Worm (Caenorhabditis elegans) whole organism, L1 larva: Measurements from ENCODE around the gene C25F6.6.

Experiments
- C04F5.9 ChIP-seq: sonication (generic microtip); optimal IDR thresholded peaks from 2 replicates; lab custom pipeline; 2016; ENCODE audit warnings: missing genetic modification characterization, missing compliant biosample characterization
- C34B4.2 ChIP-seq: sonication (generic microtip); optimal IDR thresholded peaks from 2 replicates; lab custom pipeline; 2017; ENCODE audit warnings: mild to moderate bottlenecking, missing genetic modification characterization, missing compliant biosample characterization
- F16B12.6 ChIP-seq: fragments of 150-350 bp; optimal IDR thresholded peaks from 2 replicates; lab custom pipeline; 2014; ENCODE audit warnings: missing biosample characterization, missing genetic modification characterization
- alr-1 ChIP-seq: fragments of 200-800 bp; sonication (Bioruptor generic); optimal IDR thresholded peaks from 2 replicates; lab custom pipeline; 2018; ENCODE audit warnings: borderline replicate concordance, mild to moderate bottlenecking, missing genetic modification characterization, missing compliant biosample characterization
- aly-2 ChIP-seq: fragments of 150-350 bp; optimal IDR thresholded peaks from 2 replicates; lab custom pipeline; 2014; ENCODE audit warnings: missing biosample characterization, missing genetic modification characterization
- ama-1 ChIP-seq: fragments of 150-350 bp; optimal IDR thresholded peaks from 2 replicates; lab custom pipeline; 2014
- blmp-1 ChIP-seq: fragments of 150-350 bp; optimal IDR thresholded peaks from 2 replicates; lab custom pipeline; 2014; ENCODE audit warnings: missing biosample characterization, missing genetic modification characterization
- ceh-63 ChIP-seq: fragments of 200-800 bp; sonication (Bioruptor generic); optimal IDR thresholded peaks from 2 replicates; lab custom pipeline; 2018; ENCODE audit warnings: mild to moderate bottlenecking, missing genetic modification characterization, missing compliant biosample characterization
- ceh-8 ChIP-seq: fragments of 200-800 bp; sonication (Bioruptor generic); optimal IDR thresholded peaks from 2 replicates; lab custom pipeline; 2018; ENCODE audit warnings: mild to moderate bottlenecking, missing genetic modification characterization, moderate library complexity, missing compliant biosample characterization
- ceh-82 ChIP-seq, 3 experiments: fragments of 150-350 bp in 1 of 3; sonication (generic microtip) in 2 of 3; optimal IDR thresholded peaks; 2 replicates each; lab custom pipeline; 2014 to 2017; ENCODE audit warnings: missing biosample characterization in 3 of 3, missing genetic modification characterization in 3 of 3
- ceh-90 ChIP-seq: sonication (generic microtip); optimal IDR thresholded peaks from 2 replicates; lab custom pipeline; 2016; ENCODE audit warnings: missing genetic modification characterization, missing compliant biosample characterization
- ces-1 ChIP-seq: fragments of 150-350 bp; optimal IDR thresholded peaks from 2 replicates; lab custom pipeline; 2014; ENCODE audit warnings: missing biosample characterization, missing genetic modification reagents, missing genetic modification characterization
- dpl-1 ChIP-seq, 3 experiments: fragments of 150-350 bp in 2 of 3; sonication (generic microtip) in 1 of 3; optimal IDR thresholded peaks; 2 replicates each; lab custom pipeline; 2014 to 2017; ENCODE audit warnings: missing biosample characterization in 3 of 3, missing genetic modification characterization in 3 of 3, missing genetic modification reagents in 3 of 3
- efl-1 ChIP-seq, 4 experiments: fragments of 150-350 bp; optimal IDR thresholded peaks in 3 of 4; peaks in 1 of 4; 1 replicate in 1 of 4; 2 replicates in 3 of 4; lab custom pipeline; 2014; ENCODE audit warnings: missing biosample characterization in 2 of 4, missing genetic modification characterization in 2 of 4, missing genetic modification reagents in 2 of 4
- efl-3 ChIP-seq: fragments of 200-800 bp; sonication (Bioruptor generic); optimal IDR thresholded peaks from 2 replicates; lab custom pipeline; 2018; ENCODE audit warnings: mild to moderate bottlenecking, missing genetic modification characterization, missing compliant biosample characterization
- egl-13 ChIP-seq: sonication (generic microtip); optimal IDR thresholded peaks from 2 replicates; lab custom pipeline; 2016; ENCODE audit warnings: missing genotype, missing genetic modification reagents, missing genetic modification characterization, missing compliant biosample characterization
- egl-27 ChIP-seq, 2 experiments: fragments of 150-350 bp in 1 of 2; sonication (generic microtip); optimal IDR thresholded peaks; 3 replicates each; lab custom pipeline; 2017 to 2018; ENCODE audit warnings: missing biosample characterization in 2 of 2, missing genetic modification characterization in 2 of 2, missing genetic modification reagents in 2 of 2
- ets-5 ChIP-seq: fragments of 200-800 bp; sonication (Bioruptor generic); IDR thresholded peaks from 2 replicates; pipeline ENCODE4 v1.3.6; 2022; ENCODE audit warnings: missing genetic modification characterization, missing compliant biosample characterization
- fkh-4 ChIP-seq: sonication (generic microtip); optimal IDR thresholded peaks from 2 replicates; lab custom pipeline; 2016; ENCODE audit warnings: missing compliant biosample characterization, missing genetic modification characterization, borderline replicate concordance
- fkh-8 ChIP-seq: sonication (generic microtip); optimal IDR thresholded peaks from 2 replicates; lab custom pipeline; 2016; ENCODE audit warnings: mild to moderate bottlenecking, missing genetic modification characterization, missing compliant biosample characterization
- fos-1 ChIP-seq: fragments of 150-350 bp; optimal IDR thresholded peaks from 2 replicates; lab custom pipeline; 2014; ENCODE audit warnings: missing biosample characterization, missing genetic modification characterization
- hlh-17 ChIP-seq: fragments of 200-800 bp; sonication (Bioruptor generic); optimal IDR thresholded peaks from 2 replicates; lab custom pipeline; 2018; ENCODE audit warnings: missing genetic modification characterization, mild to moderate bottlenecking, missing compliant biosample characterization, moderate library complexity, borderline replicate concordance
- hlh-4 ChIP-seq: sonication (generic microtip); optimal IDR thresholded peaks from 2 replicates; lab custom pipeline; 2016; ENCODE audit warnings: mild to moderate bottlenecking, missing genetic modification characterization, missing compliant biosample characterization
- hpl-2 ChIP-seq: fragments of 150-350 bp; optimal IDR thresholded peaks from 2 replicates; lab custom pipeline; 2014; ENCODE audit warnings: missing biosample characterization, missing genetic modification reagents, missing genetic modification characterization
- isw-1 ChIP-seq: fragments of 200-800 bp; sonication (Bioruptor generic); IDR thresholded peaks from 2 replicates; pipeline ENCODE4 v1.3.6; 2022; ENCODE audit warnings: missing genetic modification characterization, missing compliant biosample characterization
- lin-39 ChIP-seq: fragments of 150-350 bp; optimal IDR thresholded peaks from 2 replicates; lab custom pipeline; 2014; ENCODE audit warnings: missing biosample characterization, missing genetic modification reagents, missing genetic modification characterization
- lir-3 ChIP-seq: sonication (generic microtip); optimal IDR thresholded peaks from 2 replicates; lab custom pipeline; 2016; ENCODE audit warnings: mild to moderate bottlenecking, missing genetic modification characterization, moderate library complexity, missing compliant biosample characterization; ENCODE audit not compliant: poor library complexity
- mab-9 ChIP-seq: fragments of 200-800 bp; sonication (Bioruptor generic); IDR thresholded peaks from 2 replicates; pipeline ENCODE4 v1.3.6; 2022; ENCODE audit warnings: missing genetic modification reagents, missing genetic modification characterization, missing compliant biosample characterization
- mdl-1 ChIP-seq, 2 experiments: fragments of 150-350 bp; optimal IDR thresholded peaks; 2 replicates each; lab custom pipeline; 2014 to 2017; ENCODE audit warnings: missing biosample characterization in 2 of 2, missing genetic modification characterization in 2 of 2, inconsistent platforms in 1 of 2
- nhr-11 ChIP-seq: fragments of 150-350 bp; optimal IDR thresholded peaks from 2 replicates; lab custom pipeline; 2014; ENCODE audit warnings: missing biosample characterization, missing genetic modification characterization
- nhr-12 ChIP-seq: sonication (generic microtip); optimal IDR thresholded peaks from 2 replicates; lab custom pipeline; 2017; ENCODE audit warnings: missing biosample characterization, missing genetic modification characterization
- nhr-20 ChIP-seq: sonication (generic microtip); optimal IDR thresholded peaks from 2 replicates; lab custom pipeline; 2016; ENCODE audit warnings: mild to moderate bottlenecking, missing genetic modification characterization, missing compliant biosample characterization
- nhr-47 ChIP-seq: sonication (generic microtip); optimal IDR thresholded peaks from 2 replicates; lab custom pipeline; 2016; ENCODE audit warnings: mild to moderate bottlenecking, missing genetic modification characterization, moderate library complexity, missing compliant biosample characterization
- nhr-77 ChIP-seq: fragments of 150-350 bp; optimal IDR thresholded peaks from 2 replicates; lab custom pipeline; 2014; ENCODE audit warnings: missing biosample characterization, missing genetic modification characterization
- nhr-85 ChIP-seq: sonication (generic microtip); peaks from one replicate; lab custom pipeline; 2016; ENCODE audit warnings: missing genetic modification characterization, inconsistent platforms, missing compliant biosample characterization
- pqm-1 ChIP-seq: sonication (generic microtip); optimal IDR thresholded peaks from 3 replicates; lab custom pipeline; 2017; ENCODE audit warnings: missing biosample characterization, missing genetic modification characterization
- rnt-1 ChIP-seq: sonication (generic microtip); optimal IDR thresholded peaks from 2 replicates; lab custom pipeline; 2016; ENCODE audit warnings: mild to moderate bottlenecking, missing genetic modification characterization, moderate library complexity, missing compliant biosample characterization
- snpc-4 ChIP-seq: fragments of 150-350 bp; optimal IDR thresholded peaks from 2 replicates; lab custom pipeline; 2014; ENCODE audit warnings: missing biosample characterization, missing genetic modification characterization
- sptf-1 ChIP-seq: fragments of 150-350 bp; optimal IDR thresholded peaks from 2 replicates; lab custom pipeline; 2014; ENCODE audit warnings: missing biosample characterization, missing genetic modification characterization
- swsn-7 ChIP-seq: sonication (generic microtip); optimal IDR thresholded peaks from 2 replicates; lab custom pipeline; 2016; ENCODE audit warnings: missing genetic modification characterization, missing compliant biosample characterization
- unc-130 ChIP-seq: fragments of 150-350 bp; optimal IDR thresholded peaks from 2 replicates; lab custom pipeline; 2017; ENCODE audit warnings: missing biosample characterization, missing genetic modification characterization, inconsistent platforms
- unc-30 ChIP-seq: sonication (generic microtip); optimal IDR thresholded peaks from 2 replicates; lab custom pipeline; 2017; ENCODE audit warnings: missing biosample characterization, missing genetic modification characterization
- unc-98 ChIP-seq: fragments of 200-800 bp; sonication (Bioruptor generic); IDR thresholded peaks from 2 replicates; pipeline ENCODE4 v1.3.6; 2022; ENCODE audit warnings: missing genetic modification characterization, missing compliant biosample characterization
- vab-15 ChIP-seq: sonication (generic microtip); optimal IDR thresholded peaks from 2 replicates; lab custom pipeline; 2017; ENCODE audit warnings: missing genotype, mild to moderate bottlenecking, missing genetic modification characterization, missing compliant biosample characterization
- xbp-1 ChIP-seq: sonication (generic microtip); optimal IDR thresholded peaks from 2 replicates; lab custom pipeline; 2016; ENCODE audit warnings: missing genetic modification characterization, missing compliant biosample characterization
- ztf-11 ChIP-seq, 2 experiments: sonication (generic microtip); optimal IDR thresholded peaks; 2 replicates each; lab custom pipeline; 2016 to 2017; ENCODE audit warnings: missing genetic modification characterization in 2 of 2, missing biosample characterization in 1 of 2, missing compliant biosample characterization in 1 of 2
- ztf-4 ChIP-seq: fragments of 150-350 bp; optimal IDR thresholded peaks from 2 replicates; lab custom pipeline; 2014; ENCODE audit warnings: missing biosample characterization, missing genetic modification characterization

Gene C25F6.6

ce11 chrX:5429335-5429734 lies 21.3 kb downstream of the C25F6.6 start (continued):
- TF ChIP-seq egl-27 (tag; optimal IDR thresholded peaks at IDR 0.05; lab: Kevin White, UChicago) (peak; percentile 66 to 76), mab-9 (GFP tag; lab: Robert Waterston, UW) (peak; percentile 93), C04F5.9 (tag; lab: Kevin White, UChicago) (peak; percentile 87), lir-3 (tag; lab: Kevin White, UChicago) (peak; percentile 85), dpl-1 (GFP tag; optimal IDR thresholded peaks at IDR 0.05; lab: Kevin White, UChicago) (peak; percentile 35 to 67 (median 62)), sptf-1 (tag; lab: Kevin White, UChicago) (no peak), xbp-1 (tag; lab: Kevin White, UChicago) (peak; percentile 96), nhr-12 (tag; lab: Kevin White, UChicago) (peak; percentile 63), efl-1 (optimal IDR thresholded peaks at IDR 0.05; lab: Kevin White, UChicago) (peak; percentile 81 to 88), efl-1 (GFP tag; optimal IDR thresholded peaks at IDR 0.05 in 1 of 2; lab: Kevin White, UChicago) (peak in 1 of 2 experiments; percentile 98), hpl-2 (GFP tag; lab: Kevin White, UChicago) (peak; percentile 99), ceh-82 (tag; optimal IDR thresholded peaks at IDR 0.05; lab: Kevin White, UChicago) (peak; percentile 98 to 99 (median 98)), nhr-47 (peak; percentile 99), vab-15 (tag; lab: Kevin White, UChicago) (peak; percentile 81), aly-2 (tag; lab: Kevin White, UChicago) (peak; percentile 94), ztf-11 (tag; optimal IDR thresholded peaks at IDR 0.05; lab: Kevin White, UChicago) (peak in 1 of 2 experiments; percentile 95), ets-5 (GFP tag; lab: Robert Waterston, UW) (no peak), lin-39 (peak; percentile 95), mdl-1 (tag; optimal IDR thresholded peaks at IDR 0.05; lab: Kevin White, UChicago) (peak; percentile 0 to 96), snpc-4 (tag; lab: Kevin White, UChicago) (peak; percentile 83), efl-3 (GFP tag; lab: Kevin White, UChicago) (peak; percentile 89), nhr-77 (tag; lab: Kevin White, UChicago) (peak; percentile 97), blmp-1 (peak; percentile 43), F16B12.6 (tag; lab: Kevin White, UChicago) (no peak), unc-30 (tag; lab: Kevin White, UChicago) (no peak), nhr-11 (tag; lab: Kevin White, UChicago) (peak; percentile 95), fkh-4 (tag; lab: Kevin White, UChicago) (peak; percentile 90), nhr-85 (tag; lab: Kevin White, UChicago) (peak; percentile 98), C34B4.2 (tag; lab: Kevin White, UChicago) (peak; percentile 16), ceh-63 (GFP tag; lab: Kevin White, UChicago) (peak; percentile 97), nhr-20 (tag; lab: Kevin White, UChicago) (peak; percentile 98), hlh-4 (tag; lab: Kevin White, UChicago) (peak; percentile 27), alr-1 (tag; lab: Kevin White, UChicago) (no peak), egl-13 (tag; lab: Kevin White, UChicago) (peak; percentile 95), ztf-4 (tag; lab: Kevin White, UChicago) (peak; percentile 99), pqm-1 (tag; lab: Kevin White, UChicago) (peak; percentile 91), ama-1 (no peak), rnt-1 (tag; lab: Kevin White, UChicago) (peak; percentile 97), fos-1 (tag; lab: Kevin White, UChicago) (peak; percentile 96), ceh-8 (GFP tag; lab: Kevin White, UChicago) (peak; percentile 98), ceh-90 (no peak), swsn-7 (peak; percentile 97), unc-130 (tag; lab: Kevin White, UChicago) (peak; percentile 83), fkh-8 (peak; percentile 93), unc-98 (peak; percentile 87), hlh-17 (GFP tag; lab: Kevin White, UChicago) (no peak), ces-1 (GFP tag; lab: Kevin White, UChicago) (peak; percentile 48), isw-1 (peak; percentile 84)
- TF ChIP-seq, all 84 proteins: peak for 68
